Fruit fly (Drosophila melanogaster) whole organism, embryonic: ENCODE measurements around the gene Dr.

Experiments used
- Antp ChIP-seq: fragments of 200-800 bp; sonication (Bioruptor generic); optimal IDR thresholded peaks from 3 replicates; lab custom pipeline; 2016; ENCODE audit warnings: missing biosample characterization, missing genetic modification characterization
- Asciz ChIP-seq: fragments of 200-800 bp; sonication (Bioruptor generic); optimal IDR thresholded peaks from 2 replicates; lab custom pipeline; 2017; ENCODE audit warnings: missing biosample characterization, mild to moderate bottlenecking, missing genetic modification characterization, missing genetic modification reagents
- B-H1 ChIP-seq: fragments of 200-800 bp; sonication (Bioruptor generic); IDR thresholded peaks from 3 replicates; pipeline ENCODE4 v1.3.6; 2022; ENCODE audit warnings: missing biosample characterization, missing genetic modification characterization
- CG10274 ChIP-seq: fragments of 200-800 bp; sonication (Bioruptor generic); optimal IDR thresholded peaks from 3 replicates; lab custom pipeline; 2017; ENCODE audit warnings: missing biosample characterization, mild to moderate bottlenecking, missing genetic modification characterization
- CG10959 ChIP-seq: fragments of 200-800 bp; sonication (Bioruptor generic); IDR thresholded peaks from 2 replicates; pipeline ENCODE4 v1.3.6; 2022; ENCODE audit warnings: missing biosample characterization, missing genetic modification characterization
- CG11398 ChIP-seq: fragments of 200-800 bp; sonication (Bioruptor generic); optimal IDR thresholded peaks from 2 replicates; lab custom pipeline; 2016; ENCODE audit warnings: missing biosample characterization, missing genetic modification characterization
- CG12769 ChIP-seq: fragments of 200-800 bp; sonication (Bioruptor generic); optimal IDR thresholded peaks from 2 replicates; lab custom pipeline; 2019; ENCODE audit warnings: missing biosample characterization, mild to moderate bottlenecking, missing genetic modification characterization, moderate library complexity
- CG14710 ChIP-seq: fragments of 200-800 bp; sonication (Bioruptor generic); optimal IDR thresholded peaks from 3 replicates; lab custom pipeline; 2019; ENCODE audit warnings: missing biosample characterization, mild to moderate bottlenecking, missing genetic modification characterization, moderate library complexity
- CG15514 ChIP-seq: fragments of 200-800 bp; sonication (Bioruptor generic); optimal IDR thresholded peaks from 3 replicates; lab custom pipeline; 2017; ENCODE audit warnings: missing biosample characterization, missing genetic modification characterization, mild to moderate bottlenecking, moderate library complexity, missing genetic modification reagents
- CG15601 ChIP-seq: fragments of 200-800 bp; sonication (Bioruptor generic); optimal IDR thresholded peaks from 3 replicates; lab custom pipeline; 2019; ENCODE audit warnings: missing biosample characterization, mild to moderate bottlenecking, missing genetic modification characterization, moderate library complexity
- CG17802 ChIP-seq: fragments of 200-800 bp; sonication (Bioruptor generic); optimal IDR thresholded peaks from 2 replicates; lab custom pipeline; 2018; ENCODE audit warnings: missing biosample characterization, mild to moderate bottlenecking, missing genetic modification characterization, moderate library complexity
- CG18011 ChIP-seq: fragments of 200-800 bp; sonication (Bioruptor generic); optimal IDR thresholded peaks from 2 replicates; lab custom pipeline; 2017; ENCODE audit warnings: missing biosample characterization, missing genetic modification characterization, mild to moderate bottlenecking, moderate library complexity, missing genotype
- CG2678 ChIP-seq: fragments of 200-800 bp; sonication (Bioruptor generic); optimal IDR thresholded peaks from 3 replicates; lab custom pipeline; 2019; ENCODE audit warnings: missing biosample characterization, mild to moderate bottlenecking, missing genetic modification characterization, moderate library complexity
- CG6254 ChIP-seq: fragments of 200-800 bp; sonication (Bioruptor generic); optimal IDR thresholded peaks from 3 replicates; lab custom pipeline; 2017; ENCODE audit warnings: mild to moderate bottlenecking, missing biosample characterization, missing genetic modification reagents, missing genetic modification characterization
- CG7271 ChIP-seq: fragments of 200-800 bp; sonication (Bioruptor generic); optimal IDR thresholded peaks from 2 replicates; lab custom pipeline; 2018; ENCODE audit warnings: missing biosample characterization, mild to moderate bottlenecking, missing genetic modification characterization, moderate library complexity
- CG7556 ChIP-seq: fragments of 200-800 bp; sonication (Bioruptor generic); optimal IDR thresholded peaks from 2 replicates; lab custom pipeline; 2017; ENCODE audit warnings: missing biosample characterization, mild to moderate bottlenecking, missing genetic modification characterization
- CG7987 ChIP-seq: fragments of 200-800 bp; sonication (Bioruptor generic); optimal IDR thresholded peaks from 2 replicates; lab custom pipeline; 2018; ENCODE audit warnings: missing biosample characterization, mild to moderate bottlenecking, missing genetic modification characterization, moderate library complexity
- CG8388 ChIP-seq: fragments of 200-800 bp; sonication (Bioruptor generic); optimal IDR thresholded peaks from 2 replicates; lab custom pipeline; 2019; ENCODE audit warnings: missing biosample characterization, mild to moderate bottlenecking, missing genetic modification characterization, moderate library complexity
- CG9727 ChIP-seq: fragments of 200-800 bp; sonication (Bioruptor generic); optimal IDR thresholded peaks from 3 replicates; lab custom pipeline; 2017; ENCODE audit warnings: missing biosample characterization, mild to moderate bottlenecking, missing genetic modification characterization
- CG9817 ChIP-seq: fragments of 200-800 bp; sonication (Bioruptor generic); optimal IDR thresholded peaks from 2 replicates; lab custom pipeline; 2018; ENCODE audit warnings: missing biosample characterization, mild to moderate bottlenecking, missing genetic modification characterization, moderate library complexity
- CTCF ChIP-seq: fragments of 200-800 bp; sonication (Bioruptor generic); optimal IDR thresholded peaks from 2 replicates; lab custom pipeline; 2017; ENCODE audit warnings: missing biosample characterization, mild to moderate bottlenecking, missing genetic modification characterization, moderate library complexity
- D19A ChIP-seq: fragments of 200-800 bp; optimal IDR thresholded peaks from 3 replicates; lab custom pipeline; 2019; ENCODE audit warnings: missing biosample characterization, mild to moderate bottlenecking, missing genetic modification characterization, moderate library complexity
- Dip3 ChIP-seq: fragments of 200-800 bp; sonication (Bioruptor generic); optimal IDR thresholded peaks from 3 replicates; lab custom pipeline; 2016; ENCODE audit warnings: missing biosample characterization, missing genetic modification characterization
- E2f1 ChIP-seq: fragments of 200-800 bp; sonication (Bioruptor generic); IDR thresholded peaks from 2 replicates; pipeline ENCODE4 v1.3.6; 2022; ENCODE audit warnings: missing biosample characterization, missing genetic modification characterization
- HLH3B ChIP-seq: fragments of 200-800 bp; sonication (Bioruptor generic); IDR thresholded peaks from 2 replicates; pipeline ENCODE4 v1.3.6; 2022; ENCODE audit warnings: missing biosample characterization, missing genetic modification characterization
- Hr3 ChIP-seq: fragments of 200-800 bp; sonication (Bioruptor generic); optimal IDR thresholded peaks from 3 replicates; lab custom pipeline; 2016; ENCODE audit warnings: missing biosample characterization, missing genetic modification characterization
- Oaz ChIP-seq: fragments of 200-800 bp; sonication (Bioruptor generic); IDR thresholded peaks from 2 replicates; pipeline ENCODE4 v1.3.6; 2022; ENCODE audit warnings: missing biosample characterization, missing genetic modification characterization
- Xrp1 ChIP-seq: fragments of 200-800 bp; sonication (Bioruptor generic); IDR thresholded peaks from 2 replicates; pipeline ENCODE4 v1.3.6; 2022; ENCODE audit warnings: missing biosample characterization, missing genetic modification characterization
- bcd ChIP-seq: fragments of 200-800 bp; sonication (Bioruptor generic); optimal IDR thresholded peaks from 2 replicates; lab custom pipeline; 2017; ENCODE audit warnings: missing biosample characterization, mild to moderate bottlenecking, missing genetic modification characterization
- corto ChIP-seq: fragments of 200-800 bp; sonication (Bioruptor generic); optimal IDR thresholded peaks from 2 replicates; lab custom pipeline; 2016; ENCODE audit warnings: missing biosample characterization, mild to moderate bottlenecking, missing genetic modification characterization, moderate library complexity
- dan ChIP-seq: fragments of 200-800 bp; sonication (Bioruptor generic); IDR thresholded peaks from 2 replicates; pipeline ENCODE4 v1.3.6; 2022; ENCODE audit warnings: missing biosample characterization, missing genetic modification characterization
- dm ChIP-seq: fragments of 200-800 bp; sonication (Bioruptor generic); optimal IDR thresholded peaks from 3 replicates; lab custom pipeline; 2016; ENCODE audit warnings: missing biosample characterization, missing genetic modification characterization
- fd64A ChIP-seq: fragments of 200-800 bp; sonication (Bioruptor generic); optimal IDR thresholded peaks from 3 replicates; lab custom pipeline; 2018; ENCODE audit warnings: missing biosample characterization, mild to moderate bottlenecking, missing genetic modification characterization
- ftz-f1 ChIP-seq: fragments of 200-800 bp; sonication (Bioruptor generic); optimal IDR thresholded peaks from 2 replicates; lab custom pipeline; 2016; ENCODE audit warnings: missing biosample characterization, missing genetic modification characterization
- gem ChIP-seq: fragments of 200-800 bp; sonication (Bioruptor generic); optimal IDR thresholded peaks from 2 replicates; lab custom pipeline; 2019; ENCODE audit warnings: missing biosample characterization, mild to moderate bottlenecking, missing genetic modification characterization, moderate library complexity
- gsb-n ChIP-seq: fragments of 200-800 bp; sonication (Bioruptor generic); optimal IDR thresholded peaks from 3 replicates; lab custom pipeline; 2018; ENCODE audit warnings: missing biosample characterization, mild to moderate bottlenecking, missing genetic modification characterization
- hbn ChIP-seq: fragments of 200-800 bp; sonication (Bioruptor generic); IDR thresholded peaks from 2 replicates; pipeline ENCODE4 v1.3.6; 2022; ENCODE audit warnings: missing biosample characterization, missing genetic modification characterization; ENCODE audit not compliant: partially characterized antibody
- hkb ChIP-seq, 2 experiments: fragments of 200-800 bp in 1 of 2; fragments of >200 bp in 1 of 2; sonication (Bioruptor generic) in 1 of 2; IDR thresholded peaks in 1 of 2; optimal IDR thresholded peaks in 1 of 2; 2 replicates each; pipeline versions ENCODE4 v1.3.6 to Lab custom; 2017 to 2022; ENCODE audit warnings: missing biosample characterization in 1 of 2, missing genetic modification characterization in 1 of 2
- knrl ChIP-seq: fragments of 200-800 bp; sonication (Bioruptor generic); IDR thresholded peaks from 3 replicates; pipeline ENCODE4 v1.3.6; 2022; ENCODE audit warnings: missing biosample characterization, missing genetic modification characterization; ENCODE audit not compliant: partially characterized antibody
- lilli ChIP-seq: fragments of 200-800 bp; sonication (Bioruptor generic); optimal IDR thresholded peaks from 3 replicates; lab custom pipeline; 2016; ENCODE audit warnings: missing biosample characterization, missing genetic modification characterization
- lmd ChIP-seq: fragments of 200-800 bp; sonication (Bioruptor generic); IDR thresholded peaks from 2 replicates; pipeline ENCODE4 v1.3.6; 2022; ENCODE audit warnings: missing biosample characterization, missing genetic modification characterization
- org-1 ChIP-seq: fragments of 200-800 bp; sonication (Bioruptor generic); optimal IDR thresholded peaks from 2 replicates; lab custom pipeline; 2017; ENCODE audit warnings: missing biosample characterization, missing genetic modification characterization
- pan ChIP-seq, 4 experiments: fragments of >200 bp in 3 of 4; fragments of 200-800 bp in 1 of 4; sonication (Bioruptor generic) in 1 of 4; optimal IDR thresholded peaks in 3 of 4; IDR thresholded peaks in 1 of 4; 2 replicates each; pipeline versions ENCODE4 v1.3.6 to Lab custom; 2017 to 2022; ENCODE audit warnings: missing biosample characterization in 2 of 4, missing genetic modification characterization in 2 of 4, mixed read lengths in 1 of 4
- pnt ChIP-seq: fragments of 200-800 bp; sonication (Bioruptor generic); optimal IDR thresholded peaks from 3 replicates; lab custom pipeline; 2016; ENCODE audit warnings: missing biosample characterization, missing genetic modification characterization
- pzg ChIP-seq: fragments of 200-800 bp; sonication (Bioruptor generic); optimal IDR thresholded peaks from 3 replicates; lab custom pipeline; 2018; ENCODE audit warnings: missing biosample characterization, mild to moderate bottlenecking, missing genetic modification characterization, moderate library complexity
- ro ChIP-seq: fragments of 200-800 bp; sonication (Bioruptor generic); IDR thresholded peaks from 2 replicates; pipeline ENCODE4 v1.3.6; 2022; ENCODE audit warnings: missing biosample characterization, missing genetic modification characterization
- tll ChIP-seq, 2 experiments: fragments of 200-800 bp in 1 of 2; fragments of >200 bp in 1 of 2; sonication (Bioruptor generic) in 1 of 2; optimal IDR thresholded peaks; 2 replicates each; lab custom pipeline; 2017 to 2019; ENCODE audit warnings: missing biosample characterization in 2 of 2, missing genetic modification characterization in 2 of 2, mild to moderate bottlenecking in 1 of 2, moderate library complexity in 1 of 2
- trh ChIP-seq: fragments of 200-800 bp; sonication (Bioruptor generic); optimal IDR thresholded peaks from 2 replicates; lab custom pipeline; 2016; ENCODE audit warnings: missing biosample characterization, missing genetic modification characterization
- tup ChIP-seq: fragments of 200-800 bp; sonication (Bioruptor generic); optimal IDR thresholded peaks from 2 replicates; lab custom pipeline; 2016; ENCODE audit warnings: missing biosample characterization, mild to moderate bottlenecking, missing genetic modification characterization, moderate library complexity
- zen ChIP-seq: fragments of 200-800 bp; sonication (Bioruptor generic); optimal IDR thresholded peaks from 3 replicates; lab custom pipeline; 2018; ENCODE audit warnings: missing biosample characterization, mild to moderate bottlenecking, missing genetic modification characterization, moderate library complexity

Gene Dr

dm6 chr3R:29519332-29519731, 36.9 kb upstream of the Dr start (continued):
- TF ChIP-seq pan (optimal IDR thresholded peaks at IDR 0.05; lab: Kevin White, UChicago), result no peak
- peak in 1 of 2 experiments; percentile 46 for TF ChIP-seq pan (GFP tag; optimal IDR thresholded peaks at IDR 0.05 in 1 of 2, IDR thresholded peaks at IDR 0.05 in 1 of 2)
- TF ChIP-seq lmd (GFP tag; lab: Robert Waterston, UW), result no peak
- peak; percentile 36 for TF ChIP-seq gsb-n (tag; lab: Kevin White, UChicago)
- no peak for TF ChIP-seq bcd (GFP tag; lab: Kevin White, UChicago)
- peak; percentile 33 for TF ChIP-seq CG14710
- TF ChIP-seq dan, result no peak
- TF ChIP-seq CTCF (GFP tag; lab: Kevin White, UChicago), result no peak
- TF ChIP-seq CG2678 (tag; lab: Kevin White, UChicago), result peak; percentile 11
- TF ChIP-seq ftz-f1 (GFP tag; lab: Kevin White, UChicago), result no peak
- TF ChIP-seq gem (tag; lab: Kevin White, UChicago), result peak; percentile 69
- TF ChIP-seq Asciz (GFP tag; lab: Kevin White, UChicago), result no peak
- TF ChIP-seq CG9727 (GFP tag; lab: Kevin White, UChicago), result peak; percentile 35
- TF ChIP-seq CG18011 (GFP tag; lab: Kevin White, UChicago), result no peak
- no peak for TF ChIP-seq lilli (GFP tag; lab: Kevin White, UChicago)
- TF ChIP-seq trh (GFP tag; lab: Kevin White, UChicago), result no peak
- TF ChIP-seq Dip3, result no peak
- no peak for TF ChIP-seq dm (GFP tag; lab: Kevin White, UChicago)
- TF ChIP-seq CG7556 (GFP tag; lab: Kevin White, UChicago), result no peak
- TF ChIP-seq CG6254 (GFP tag; lab: Kevin White, UChicago), result peak; percentile 18
- TF ChIP-seq Antp (GFP tag; lab: Kevin White, UChicago), result no peak
- TF ChIP-seq pzg (GFP tag; lab: Kevin White, UChicago), result no peak
- TF ChIP-seq zen (tag; lab: Kevin White, UChicago), result peak; percentile 78
- no peak for TF ChIP-seq hkb (optimal IDR thresholded peaks at IDR 0.05; lab: Kevin White, UChicago)
- TF ChIP-seq hkb (GFP tag; IDR thresholded peaks at IDR 0.05; lab: Robert Waterston, UW), result no peak
- peak; percentile 24 for TF ChIP-seq corto (GFP tag; lab: Kevin White, UChicago)
- no peak for TF ChIP-seq ro (GFP tag; lab: Robert Waterston, UW)
- no peak for TF ChIP-seq CG7987 (GFP tag; lab: Kevin White, UChicago)
- no peak for TF ChIP-seq fd64A (GFP tag; lab: Kevin White, UChicago)
- peak; percentile 15 for TF ChIP-seq D19A (tag; lab: Kevin White, UChicago)
- TF ChIP-seq CG7271 (tag; lab: Kevin White, UChicago), result peak; percentile 29
- TF ChIP-seq CG17802 (tag; lab: Kevin White, UChicago), result no peak
- no peak for TF ChIP-seq CG10959 (GFP tag; lab: Robert Waterston, UW)
- no peak for TF ChIP-seq tup (GFP tag; lab: Kevin White, UChicago)
- TF ChIP-seq org-1 (GFP tag; lab: Kevin White, UChicago), result no peak
- no peak for TF ChIP-seq CG10274 (GFP tag; lab: Kevin White, UChicago)
- no peak for TF ChIP-seq CG15514 (GFP tag; lab: Kevin White, UChicago)
- TF ChIP-seq HLH3B (GFP tag; lab: Robert Waterston, UW), result peak; percentile 31; the same call in 1 of the 2 replicates
- TF ChIP-seq knrl (GFP tag; lab: Robert Waterston, UW), result no peak
- TF ChIP-seq pnt (GFP tag; lab: Kevin White, UChicago), result no peak
- no peak for TF ChIP-seq Hr3 (GFP tag; lab: Kevin White, UChicago)
- TF ChIP-seq CG9817 (tag; lab: Kevin White, UChicago), result no peak
- TF ChIP-seq Xrp1 (GFP tag; lab: Robert Waterston, UW), result peak; percentile 37; the same call in 1 of the 2 replicates
- 0 out of 3 replicates have a peak, but pooled peaks have one; percentile 17 for TF ChIP-seq B-H1 (GFP tag; lab: Robert Waterston, UW)
- TF ChIP-seq CG15601 (tag; lab: Kevin White, UChicago), result no peak
- TF ChIP-seq hbn, result no peak
- TF ChIP-seq Oaz (GFP tag; lab: Robert Waterston, UW), result no peak
- TF ChIP-seq E2f1 (GFP tag; lab: Robert Waterston, UW), result no peak
- TF ChIP-seq CG11398 (GFP tag; lab: Kevin White, UChicago), result no peak
- no peak for TF ChIP-seq CG12769 (tag; lab: Kevin White, UChicago)
- TF ChIP-seq CG8388, result peak; percentile 39
- TF ChIP-seq tll (GFP tag; optimal IDR thresholded peaks at IDR 0.05; lab: Kevin White, UChicago), result no peak
